Worm (Caenorhabditis elegans): ENCODE measurements around the gene msp-32.
"Not testable (repeated sequence)": the region's sequence is repeated elsewhere in the genome, so short reads cannot be mapped to it uniquely, and the experiment has no call there.

The msp-32 gene

ce11 chrII:4905331-4905730 is 6.7 kb downstream of the msp-32 start:
- TF ChIP-seq unc-62 (GFP tag; optimal IDR thresholded peaks at IDR 0.05) = no peak

ce11 chrII:4905883-4906282 is 7.3 kb downstream of the msp-32 start:
- no peak for TF ChIP-seq unc-62 (GFP tag; optimal IDR thresholded peaks at IDR 0.05)

- TF ChIP-seq unc-62 (GFP tag; optimal IDR thresholded peaks at IDR 0.05) = no peak
Measured at ce11 chrII:4908160-4908559, 9.5 kb downstream of the msp-32 start.

- no peak for TF ChIP-seq unc-62 (GFP tag; optimal IDR thresholded peaks at IDR 0.05)
Measured at ce11 chrII:4914214-4914613, 15.6 kb downstream of the msp-32 start, which contains the start of gene R05F9.11. R05F9.11 (minus strand) TSS chrII:4914218.

- no peak for TF ChIP-seq unc-62 (GFP tag; optimal IDR thresholded peaks at IDR 0.05)
Measured at ce11 chrII:4915572-4915971, 16.9 kb downstream of the msp-32 start.

ce11 chrII:4916462-4916861 is 17.8 kb downstream of the msp-32 start, which contains the start of gene msp-31:
msp-31 (minus strand) TSS chrII:4916562.
- not testable (repeated sequence) for TF ChIP-seq unc-62 (GFP tag; optimal IDR thresholded peaks at IDR 0.05)

ce11 chrII:4918501-4919021 is 19.9 kb downstream of the msp-32 start:
- TF ChIP-seq unc-62 (GFP tag; optimal IDR thresholded peaks at IDR 0.05) = no peak

ce11 chrII:4920608-4921007 is 22.0 kb downstream of the msp-32 start:
- TF ChIP-seq unc-62 (GFP tag; optimal IDR thresholded peaks at IDR 0.05) = no peak

- TF ChIP-seq unc-62 (GFP tag; optimal IDR thresholded peaks at IDR 0.05) = no peak
Measured at ce11 chrII:4924729-4925128, 26.1 kb downstream of the msp-32 start.

- no peak for TF ChIP-seq unc-62 (GFP tag; optimal IDR thresholded peaks at IDR 0.05)
Measured at ce11 chrII:4925198-4925764, 26.7 kb downstream of the msp-32 start, which contains the start of gene aagr-2. aagr-2 (minus strand) TSS chrII:4925248.

- TF ChIP-seq unc-62 (GFP tag; optimal IDR thresholded peaks at IDR 0.05) = no peak
Measured at ce11 chrII:4931286-4931685, 32.7 kb downstream of the msp-32 start.

- TF ChIP-seq unc-62 (GFP tag; optimal IDR thresholded peaks at IDR 0.05) = not testable (repeated sequence)
Measured at ce11 chrII:4932727-4933126, 34.1 kb downstream of the msp-32 start, which contains the start of gene msp-152. msp-152 (plus strand) TSS chrII:4933027.

ce11 chrII:4934954-4935353 is 36.3 kb downstream of the msp-32 start, which contains the start of gene gst-30:
gst-30 (minus strand) TSS chrII:4935054.
- TF ChIP-seq unc-62 (GFP tag; optimal IDR thresholded peaks at IDR 0.05) = no peak

- no peak for TF ChIP-seq unc-62 (GFP tag; optimal IDR thresholded peaks at IDR 0.05)
Measured at ce11 chrII:4935518-4935917, 36.9 kb downstream of the msp-32 start, which contains the start of gene ZK546.5. ZK546.5 (plus strand) TSS chrII:4935818.

- TF ChIP-seq unc-62 (GFP tag; optimal IDR thresholded peaks at IDR 0.05) = no peak
Measured at ce11 chrII:4937743-4938142, 39.1 kb downstream of the msp-32 start, which contains the start of gene ZK546.4. ZK546.4 (plus strand) TSS chrII:4938043.

ce11 chrII:4941050-4941449 is 42.4 kb downstream of the msp-32 start, which contains the start of gene cblc-1:
cblc-1 (minus strand) TSS chrII:4941150.
- TF ChIP-seq unc-62 (GFP tag; optimal IDR thresholded peaks at IDR 0.05) = no peak

- TF ChIP-seq unc-62 (GFP tag; optimal IDR thresholded peaks at IDR 0.05) = no peak
Measured at ce11 chrII:4941541-4942206, 43.0 kb downstream of the msp-32 start, which contains the start of gene ZK546.19. ZK546.19 (plus strand) TSS chrII:4941726.
